Fruit fly (Drosophila melanogaster): ENCODE data around the gene GstT3.

DNA sequence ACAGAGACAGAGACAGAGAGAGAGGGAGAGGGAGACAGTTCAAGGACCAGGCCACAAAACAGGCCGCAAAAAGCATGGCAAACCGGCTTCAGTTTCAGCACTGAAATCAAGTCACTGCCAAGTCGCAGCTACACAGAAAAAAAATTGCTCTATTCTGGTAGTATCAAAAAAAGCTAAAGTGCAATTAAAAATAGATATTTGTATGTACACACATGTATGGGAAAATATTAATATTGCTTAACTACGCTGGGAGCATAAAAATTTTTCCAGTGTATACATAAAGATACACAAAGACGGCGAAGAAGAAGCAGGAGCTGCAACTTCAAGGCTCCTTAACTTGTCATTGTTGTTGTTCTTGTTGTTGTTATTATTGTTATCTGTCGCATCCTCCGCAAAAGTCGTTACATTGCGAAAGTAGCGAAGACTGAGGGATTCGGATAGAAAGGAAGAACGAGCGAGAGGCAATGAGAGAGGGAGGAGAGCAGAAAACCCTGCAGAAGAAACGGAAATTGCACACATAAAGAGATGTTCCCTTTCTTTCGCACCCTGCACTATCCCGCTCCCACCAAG lies 33.9 kb downstream of the GstT3 start:
- TF ChIP-seq sqz (GFP tag; optimal IDR thresholded peaks at IDR 0.05) (no peak), CG3163 (GFP tag; optimal IDR thresholded peaks at IDR 0.05) (no peak), CG12219 (GFP tag; optimal IDR thresholded peaks at IDR 0.05) (peak; percentile 19), CG1602 (GFP tag; optimal IDR thresholded peaks at IDR 0.05) (no peak), ro (GFP tag; IDR thresholded peaks at IDR 0.05) (no peak)

All from whole organism, embryonic.